Fruit fly (Drosophila melanogaster): Measurements from ENCODE around the gene CG5225.

dm6 chr3R:16991781-16992180 lies 36.7 kb upstream of the CG5225 start, which contains the start of gene EMC2B:
- TF ChIP-seq CG8478 (optimal IDR thresholded peaks at IDR 0.05) (no peak), CTCF (optimal IDR thresholded peaks at IDR 0.05) (no peak)

Measured in S2 (cell line).